Fruit fly (Drosophila melanogaster) whole organism, embryonic: ENCODE measurements around the gene CG13627.

ENCODE experiments used
- CG11085 ChIP-seq: fragments of 200-800 bp; sonication (Bioruptor generic); IDR thresholded peaks from 2 replicates; pipeline ENCODE4 v1.3.6; 2022; ENCODE audit warnings: missing biosample characterization, missing genetic modification characterization
- CG11723 ChIP-seq: fragments of 200-800 bp; sonication (Bioruptor generic); optimal IDR thresholded peaks from 2 replicates; lab custom pipeline; 2017; ENCODE audit warnings: missing biosample characterization, mild to moderate bottlenecking, missing genetic modification characterization
- CG14965 ChIP-seq: fragments of 200-800 bp; sonication (Bioruptor generic); optimal IDR thresholded peaks from 2 replicates; lab custom pipeline; 2016; ENCODE audit warnings: missing biosample characterization, missing genetic modification characterization, borderline replicate concordance
- CG15073 ChIP-seq: fragments of 200-800 bp; sonication (Bioruptor generic); optimal IDR thresholded peaks from 2 replicates; lab custom pipeline; 2016; ENCODE audit warnings: missing biosample characterization, missing genetic modification characterization
- CG1529 ChIP-seq: fragments of 200-800 bp; sonication (Bioruptor generic); optimal IDR thresholded peaks from 3 replicates; lab custom pipeline; 2018; ENCODE audit warnings: missing biosample characterization, missing genetic modification characterization
- CG17829 ChIP-seq: fragments of 200-800 bp; optimal IDR thresholded peaks from 2 replicates; lab custom pipeline; 2019; ENCODE audit warnings: missing biosample characterization, mild to moderate bottlenecking, missing genetic modification characterization, moderate library complexity
- CG1792 ChIP-seq: fragments of 200-800 bp; sonication (Bioruptor generic); optimal IDR thresholded peaks from 2 replicates; lab custom pipeline; 2016; ENCODE audit warnings: missing biosample characterization, missing genetic modification characterization
- CG18599 ChIP-seq: fragments of 200-800 bp; sonication (Bioruptor generic); optimal IDR thresholded peaks from 3 replicates; lab custom pipeline; 2017; ENCODE audit warnings: missing biosample characterization, missing genetic modification characterization, mild to moderate bottlenecking, moderate library complexity, missing genetic modification reagents
- CG2129 ChIP-seq: fragments of 200-800 bp; sonication (Bioruptor generic); IDR thresholded peaks from 2 replicates; pipeline ENCODE4 v1.3.6; 2022; ENCODE audit warnings: missing biosample characterization, missing genetic modification characterization; ENCODE audit not compliant: partially characterized antibody
- CG2199 ChIP-seq: fragments of 200-800 bp; sonication (Bioruptor generic); IDR thresholded peaks from 3 replicates; pipeline ENCODE4 v1.3.6; 2022; ENCODE audit warnings: missing biosample characterization, missing genetic modification characterization
- CG2202 ChIP-seq: fragments of 200-800 bp; sonication (Bioruptor generic); optimal IDR thresholded peaks from 2 replicates; lab custom pipeline; 2018; ENCODE audit warnings: missing biosample characterization, mild to moderate bottlenecking, missing genetic modification characterization
- CG30431 ChIP-seq: fragments of 200-800 bp; sonication (Bioruptor generic); optimal IDR thresholded peaks from 2 replicates; lab custom pipeline; 2017; ENCODE audit warnings: missing biosample characterization, missing genetic modification characterization
- CG32772 ChIP-seq: fragments of 200-800 bp; sonication (Bioruptor generic); IDR thresholded peaks from 2 replicates; pipeline ENCODE4 v1.3.6; 2022; ENCODE audit warnings: missing biosample characterization, missing genetic modification characterization
- CG3726 ChIP-seq: fragments of 200-800 bp; sonication (Bioruptor generic); IDR thresholded peaks from 3 replicates; pipeline ENCODE4, ENCODE4 v1.3.6; 2022; ENCODE audit warnings: missing biosample characterization, missing genetic modification characterization
- CG3995 ChIP-seq: fragments of 200-800 bp; sonication (Bioruptor generic); optimal IDR thresholded peaks from 3 replicates; lab custom pipeline; 2016; ENCODE audit warnings: missing biosample characterization, missing genetic modification characterization
- CG4360 ChIP-seq: fragments of 200-800 bp; sonication (Bioruptor generic); IDR thresholded peaks from 2 replicates; pipeline ENCODE4 v1.3.6; 2022; ENCODE audit warnings: missing biosample characterization, missing genetic modification characterization
- CG4424 ChIP-seq: fragments of 200-800 bp; sonication (Bioruptor generic); optimal IDR thresholded peaks from 3 replicates; lab custom pipeline; 2016; ENCODE audit warnings: missing biosample characterization, missing genetic modification characterization
- CG5245 ChIP-seq: fragments of 200-800 bp; sonication (Bioruptor generic); optimal IDR thresholded peaks from 3 replicates; lab custom pipeline; 2016; ENCODE audit warnings: missing biosample characterization, missing genetic modification characterization
- CG7987 ChIP-seq: fragments of 200-800 bp; sonication (Bioruptor generic); optimal IDR thresholded peaks from 2 replicates; lab custom pipeline; 2018; ENCODE audit warnings: missing biosample characterization, mild to moderate bottlenecking, missing genetic modification characterization, moderate library complexity
- CoRest ChIP-seq: fragments of 200-800 bp; sonication (Bioruptor generic); optimal IDR thresholded peaks from 3 replicates; lab custom pipeline; 2018; ENCODE audit warnings: missing biosample characterization, mild to moderate bottlenecking, missing genetic modification characterization, moderate library complexity
- Dad ChIP-seq: fragments of 200-800 bp; sonication (Bioruptor generic); optimal IDR thresholded peaks from 3 replicates; lab custom pipeline; 2016; ENCODE audit warnings: missing biosample characterization, missing genetic modification characterization
- Dek ChIP-seq: fragments of 200-800 bp; sonication (Bioruptor generic); optimal IDR thresholded peaks from 3 replicates; lab custom pipeline; 2019; ENCODE audit warnings: missing biosample characterization, mild to moderate bottlenecking, missing genetic modification characterization, moderate library complexity
- Dp ChIP-seq: fragments of 200-800 bp; sonication (Bioruptor generic); optimal IDR thresholded peaks from 2 replicates; lab custom pipeline; 2018; ENCODE audit warnings: missing biosample characterization, mild to moderate bottlenecking, missing genetic modification characterization, moderate library complexity
- Lim3 ChIP-seq: fragments of 200-800 bp; sonication (Bioruptor generic); IDR thresholded peaks from 2 replicates; pipeline ENCODE4 v1.3.6; 2022; ENCODE audit warnings: missing biosample characterization, missing genetic modification characterization
- MTF-1 ChIP-seq: fragments of 200-800 bp; sonication (Bioruptor generic); optimal IDR thresholded peaks from 2 replicates; lab custom pipeline; 2018; ENCODE audit warnings: missing biosample characterization, mild to moderate bottlenecking, missing genetic modification characterization, borderline replicate concordance
- Oli ChIP-seq: fragments of 200-800 bp; sonication (Bioruptor generic); optimal IDR thresholded peaks from 2 replicates; lab custom pipeline; 2018; ENCODE audit warnings: missing biosample characterization, mild to moderate bottlenecking, missing genetic modification characterization, moderate library complexity
- Optix ChIP-seq: fragments of 200-800 bp; sonication (Bioruptor generic); IDR thresholded peaks from 3 replicates; pipeline ENCODE4 v1.3.6; 2022; ENCODE audit warnings: missing biosample characterization, missing genetic modification characterization
- Scr ChIP-seq: fragments of 200-800 bp; sonication (Bioruptor generic); IDR thresholded peaks from 2 replicates; pipeline ENCODE4 v1.3.6; 2022; ENCODE audit warnings: missing biosample characterization, missing genetic modification characterization; ENCODE audit not compliant: partially characterized antibody
- Spps ChIP-seq: fragments of 200-800 bp; sonication (Bioruptor generic); optimal IDR thresholded peaks from 2 replicates; lab custom pipeline; 2018; ENCODE audit warnings: missing biosample characterization, mild to moderate bottlenecking, missing genetic modification characterization
- Xrp1 ChIP-seq: fragments of 200-800 bp; sonication (Bioruptor generic); IDR thresholded peaks from 2 replicates; pipeline ENCODE4 v1.3.6; 2022; ENCODE audit warnings: missing biosample characterization, missing genetic modification characterization
- abd-A ChIP-seq: fragments of 200-800 bp; sonication (Bioruptor generic); optimal IDR thresholded peaks from 3 replicates; lab custom pipeline; 2019; ENCODE audit warnings: missing biosample characterization, mild to moderate bottlenecking, missing genetic modification characterization, moderate library complexity
- al ChIP-seq: fragments of 200-800 bp; sonication (Bioruptor generic); IDR thresholded peaks from 2 replicates; pipeline ENCODE4 v1.3.6; 2022; ENCODE audit warnings: missing biosample characterization, missing genetic modification characterization
- aop ChIP-seq: fragments of 200-800 bp; sonication (Bioruptor generic); IDR thresholded peaks from 2 replicates; pipeline ENCODE4 v1.3.6; 2022; ENCODE audit warnings: missing biosample characterization, missing genetic modification characterization
- cas ChIP-seq: fragments of 200-800 bp; sonication (Bioruptor generic); IDR thresholded peaks from 2 replicates; pipeline ENCODE4 v1.3.6; 2022; ENCODE audit warnings: missing biosample characterization, missing genetic modification characterization
- chm ChIP-seq: fragments of 200-800 bp; sonication (Bioruptor generic); IDR thresholded peaks from 2 replicates; pipeline ENCODE4 v1.3.6; 2022; ENCODE audit warnings: missing biosample characterization, missing genetic modification characterization
- chn ChIP-seq: fragments of 200-800 bp; sonication (Bioruptor generic); optimal IDR thresholded peaks from 2 replicates; lab custom pipeline; 2016; ENCODE audit warnings: missing biosample characterization, missing genetic modification characterization
- dimm ChIP-seq: fragments of 200-800 bp; sonication (Bioruptor generic); IDR thresholded peaks from 2 replicates; pipeline ENCODE4 v1.3.6; 2022; ENCODE audit warnings: missing biosample characterization, missing genetic modification characterization
- emc ChIP-seq: fragments of 200-800 bp; sonication (Bioruptor generic); optimal IDR thresholded peaks from 2 replicates; lab custom pipeline; 2016; ENCODE audit warnings: missing biosample characterization, missing genetic modification characterization
- fd3F ChIP-seq: fragments of 200-800 bp; sonication (Bioruptor generic); optimal IDR thresholded peaks from 2 replicates; lab custom pipeline; 2018; ENCODE audit warnings: missing biosample characterization, mild to moderate bottlenecking, missing genetic modification characterization, moderate library complexity
- gcm ChIP-seq: fragments of 200-800 bp; sonication (Bioruptor generic); optimal IDR thresholded peaks from 2 replicates; lab custom pipeline; 2019; ENCODE audit warnings: missing biosample characterization, mild to moderate bottlenecking, missing genetic modification characterization, moderate library complexity
- gsb-n ChIP-seq: fragments of 200-800 bp; sonication (Bioruptor generic); optimal IDR thresholded peaks from 3 replicates; lab custom pipeline; 2018; ENCODE audit warnings: missing biosample characterization, mild to moderate bottlenecking, missing genetic modification characterization
- kay ChIP-seq: fragments of 200-800 bp; sonication (Bioruptor generic); optimal IDR thresholded peaks from 2 replicates; lab custom pipeline; 2016; ENCODE audit warnings: missing biosample characterization, missing genetic modification characterization
- knrl ChIP-seq: fragments of 200-800 bp; sonication (Bioruptor generic); IDR thresholded peaks from 3 replicates; pipeline ENCODE4 v1.3.6; 2022; ENCODE audit warnings: missing biosample characterization, missing genetic modification characterization; ENCODE audit not compliant: partially characterized antibody
- lmd ChIP-seq: fragments of 200-800 bp; sonication (Bioruptor generic); IDR thresholded peaks from 2 replicates; pipeline ENCODE4 v1.3.6; 2022; ENCODE audit warnings: missing biosample characterization, missing genetic modification characterization
- pzg ChIP-seq: fragments of 200-800 bp; sonication (Bioruptor generic); optimal IDR thresholded peaks from 3 replicates; lab custom pipeline; 2018; ENCODE audit warnings: missing biosample characterization, mild to moderate bottlenecking, missing genetic modification characterization, moderate library complexity
- sens ChIP-seq: fragments of 200-800 bp; sonication (Bioruptor generic); peaks from one replicate; lab custom pipeline; 2016; ENCODE audit warnings: missing biosample characterization, missing genetic modification characterization
- tio ChIP-seq: fragments of 200-800 bp; sonication (Bioruptor generic); optimal IDR thresholded peaks from 2 replicates; lab custom pipeline; 2017; ENCODE audit warnings: missing biosample characterization, missing genetic modification characterization, inconsistent platforms
- tx ChIP-seq: fragments of 200-800 bp; sonication (Bioruptor generic); optimal IDR thresholded peaks from 2 replicates; lab custom pipeline; 2016; ENCODE audit warnings: missing biosample characterization, missing genetic modification characterization
- vnd ChIP-seq: fragments of 200-800 bp; sonication (Bioruptor generic); IDR thresholded peaks from 3 replicates; pipeline ENCODE4 v1.3.6; 2022; ENCODE audit warnings: missing biosample characterization, missing genetic modification characterization; ENCODE audit not compliant: partially characterized antibody
- vvl ChIP-seq: fragments of 200-800 bp; sonication (Bioruptor generic); IDR thresholded peaks from 2 replicates; pipeline ENCODE4 v1.3.6; 2022; ENCODE audit warnings: missing biosample characterization, missing genetic modification characterization
- zfh1 ChIP-seq: fragments of 200-800 bp; sonication (Bioruptor generic); IDR thresholded peaks from 3 replicates; pipeline ENCODE4 v1.3.6; 2022; ENCODE audit warnings: missing biosample characterization, missing genetic modification characterization
- zfh2 ChIP-seq: fragments of 200-800 bp; sonication (Bioruptor generic); optimal IDR thresholded peaks from 2 replicates; lab custom pipeline; 2016; ENCODE audit warnings: missing biosample characterization, missing genetic modification characterization

CG13627 gene

DNA sequence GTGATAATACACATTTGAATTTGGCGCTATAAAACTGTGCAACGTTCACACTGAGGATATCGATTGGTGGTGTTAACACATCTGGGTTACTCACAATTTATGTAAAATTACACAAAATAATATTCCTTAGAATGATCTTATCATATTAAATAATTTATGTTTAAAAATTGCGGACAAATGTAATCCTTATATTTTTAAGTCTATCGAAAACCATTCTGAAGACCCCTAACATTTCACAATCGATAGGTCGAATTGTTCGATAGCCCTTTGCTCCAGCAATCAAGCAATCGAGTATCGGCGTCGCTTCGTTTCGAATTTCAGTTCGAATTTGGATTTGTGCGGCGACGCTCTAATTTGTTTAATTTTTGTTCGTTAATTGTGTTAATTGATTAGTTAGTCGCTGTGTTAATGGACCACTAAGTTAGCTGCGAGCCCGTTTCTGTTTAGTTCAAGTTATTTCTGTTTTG is 41.0 kb downstream of the CG13627 start, which contains the start of gene asp (continued):
- TF ChIP-seq zfh1 (no peak), gsb-n (tag; lab: Kevin White, UChicago) (no peak), kay (GFP tag; lab: Kevin White, UChicago) (no peak), Spps (no peak), zfh2 (no peak), Dp (GFP tag; lab: Kevin White, UChicago) (peak; percentile 96), CG15073 (GFP tag; lab: Kevin White, UChicago) (no peak), CG30431 (GFP tag; lab: Kevin White, UChicago) (no peak), fd3F (no peak), CG7987 (GFP tag; lab: Kevin White, UChicago) (no peak), tx (GFP tag; lab: Kevin White, UChicago) (no peak), Dad (GFP tag; lab: Kevin White, UChicago) (no peak), chn (no peak), Oli (no peak), CG32772 (no peak), al (GFP tag; lab: Robert Waterston, UW) (no peak), sens (GFP tag; lab: Kevin White, UChicago) (peak; percentile 91), CG4424 (GFP tag; lab: Kevin White, UChicago) (no peak), CG2199 (GFP tag; lab: Robert Waterston, UW) (no peak), CG1792 (GFP tag; lab: Kevin White, UChicago) (no peak), abd-A (tag; lab: Kevin White, UChicago) (no peak), cas (GFP tag; lab: Robert Waterston, UW) (no peak), CG2202 (tag; lab: Kevin White, UChicago) (no peak), CoRest (no peak), vnd (GFP tag; lab: Robert Waterston, UW) (peak; percentile 85), CG14965 (GFP tag; lab: Kevin White, UChicago) (no peak), pzg (peak; percentile 60), Scr (peak; percentile 85), dimm (GFP tag; lab: Robert Waterston, UW) (no peak), Lim3 (no peak), Dek (tag; lab: Kevin White, UChicago) (no peak), Xrp1 (GFP tag; lab: Robert Waterston, UW) (0 out of 2 replicates have a peak, but pooled peaks have one; percentile 11), lmd (GFP tag; lab: Robert Waterston, UW) (peak; percentile 26; the same call in 1 of the 2 replicates), aop (GFP tag; lab: Robert Waterston, UW) (no peak), knrl (GFP tag; lab: Robert Waterston, UW) (peak; percentile 82), CG11085 (GFP tag; lab: Robert Waterston, UW) (no peak), CG11723 (no peak), gcm (no peak), CG5245 (GFP tag; lab: Kevin White, UChicago) (no peak), CG17829 (tag; lab: Kevin White, UChicago) (peak; percentile 66), CG4360 (GFP tag; lab: Robert Waterston, UW) (no peak), MTF-1 (no peak), CG18599 (GFP tag; lab: Kevin White, UChicago) (no peak), tio (GFP tag; lab: Kevin White, UChicago) (no peak), CG3995 (no peak), vvl (GFP tag; lab: Robert Waterston, UW) (0 out of 2 replicates have a peak, but pooled peaks have one; percentile 13), Optix (GFP tag; lab: Robert Waterston, UW) (no peak), CG3726 (GFP tag; lab: Robert Waterston, UW) (no peak), CG1529 (GFP tag; lab: Kevin White, UChicago) (no peak), CG2129 (GFP tag; lab: Robert Waterston, UW) (peak; percentile 63), chm (GFP tag; lab: Robert Waterston, UW) (no peak), emc (GFP tag; lab: Kevin White, UChicago) (no peak)
